Worm (Caenorhabditis elegans) whole organism, L3 larva: ENCODE results near the gene ZC196.8.
"Not testable (repeated sequence)": the region's sequence is repeated elsewhere in the genome, so short reads cannot be mapped to it uniquely, and the experiment has no call there.

Experiments used
- ZK546.5 ChIP-seq: sonication (generic microtip); optimal IDR thresholded peaks from 2 replicates; lab custom pipeline; 2017; ENCODE audit warnings: missing biosample characterization, missing genetic modification characterization
- aly-2 ChIP-seq: fragments of 150-350 bp; optimal IDR thresholded peaks from 2 replicates; lab custom pipeline; 2014; ENCODE audit warnings: missing biosample characterization, missing genetic modification characterization
- ama-1 ChIP-seq: fragments of 150-350 bp; optimal IDR thresholded peaks from 2 replicates; lab custom pipeline; 2018
- ceh-16 ChIP-seq: sonication (generic microtip); optimal IDR thresholded peaks from 2 replicates; lab custom pipeline; 2017; ENCODE audit warnings: missing biosample characterization, missing genetic modification characterization
- ceh-28 ChIP-seq: fragments of 150-350 bp; optimal IDR thresholded peaks from 2 replicates; lab custom pipeline; 2014; ENCODE audit warnings: missing biosample characterization, missing genetic modification reagents, missing genetic modification characterization
- ceh-82 ChIP-seq: fragments of 150-350 bp; optimal IDR thresholded peaks from 2 replicates; lab custom pipeline; 2014; ENCODE audit warnings: missing biosample characterization, missing genetic modification characterization
- daf-12 ChIP-seq: fragments of 150-350 bp; optimal IDR thresholded peaks from 2 replicates; lab custom pipeline; 2014; ENCODE audit warnings: missing biosample characterization, missing genetic modification reagents, missing genetic modification characterization
- egl-5 ChIP-seq: fragments of 150-350 bp; optimal IDR thresholded peaks from 2 replicates; lab custom pipeline; 2017; ENCODE audit warnings: missing biosample characterization, missing genetic modification reagents, missing genetic modification characterization, inconsistent platforms
- elt-1 ChIP-seq: fragments of 150-350 bp; optimal IDR thresholded peaks from 2 replicates; lab custom pipeline; 2014; ENCODE audit warnings: missing biosample characterization, missing genetic modification characterization
- elt-2 ChIP-seq: sonication (generic microtip); optimal IDR thresholded peaks from 2 replicates; lab custom pipeline; 2016; ENCODE audit warnings: missing genetic modification reagents, mild to moderate bottlenecking, missing genetic modification characterization, missing compliant biosample characterization
- elt-3 ChIP-seq, 3 experiments: fragments of 150-350 bp in 1 of 3; sonication (generic microtip) in 2 of 3; optimal IDR thresholded peaks; 2 replicates in 2 of 3; 4 replicates in 1 of 3; lab custom pipeline; 2014 to 2017; ENCODE audit warnings: missing biosample characterization in 3 of 3, missing genetic modification characterization in 3 of 3
- eor-1 ChIP-seq, 2 experiments: fragments of 150-350 bp; optimal IDR thresholded peaks; 2 replicates each; lab custom pipeline; 2014 to 2018; ENCODE audit warnings: missing biosample characterization in 2 of 2, missing genetic modification characterization in 2 of 2
- fkh-10 ChIP-seq: sonication (generic microtip); optimal IDR thresholded peaks from 2 replicates; lab custom pipeline; 2017; ENCODE audit warnings: missing biosample characterization, missing genetic modification reagents, missing genetic modification characterization
- hmg-11 ChIP-seq: sonication (generic microtip); optimal IDR thresholded peaks from 2 replicates; lab custom pipeline; 2016; ENCODE audit warnings: missing genetic modification characterization, missing compliant biosample characterization
- jun-1 ChIP-seq: fragments of 150-350 bp; optimal IDR thresholded peaks from 2 replicates; lab custom pipeline; 2014; ENCODE audit warnings: missing biosample characterization, missing genetic modification reagents, missing genetic modification characterization
- lin-15B ChIP-seq: fragments of 150-350 bp; optimal IDR thresholded peaks from 2 replicates; lab custom pipeline; 2014; ENCODE audit warnings: missing biosample characterization, missing genetic modification characterization
- lin-39 ChIP-seq: fragments of 150-350 bp; optimal IDR thresholded peaks from 2 replicates; lab custom pipeline; 2018; ENCODE audit warnings: missing biosample characterization, missing genetic modification reagents, missing genetic modification characterization
- mdl-1 ChIP-seq: fragments of 150-350 bp; optimal IDR thresholded peaks from 2 replicates; lab custom pipeline; 2014; ENCODE audit warnings: missing biosample characterization, missing genetic modification characterization
- nfya-1 ChIP-seq: sonication (generic microtip); optimal IDR thresholded peaks from 2 replicates; lab custom pipeline; 2017; ENCODE audit warnings: missing genetic modification characterization, mild to moderate bottlenecking, missing compliant biosample characterization, antibody characterized with exemption, moderate library complexity; ENCODE audit not compliant: insufficient read depth
- nhr-11 ChIP-seq: fragments of 150-350 bp; optimal IDR thresholded peaks from 2 replicates; lab custom pipeline; 2014; ENCODE audit warnings: missing biosample characterization, missing genetic modification characterization
- nhr-12 ChIP-seq: fragments of 150-350 bp; optimal IDR thresholded peaks from 2 replicates; lab custom pipeline; 2014; ENCODE audit warnings: missing biosample characterization, missing genetic modification characterization
- nhr-23 ChIP-seq: fragments of 150-350 bp; optimal IDR thresholded peaks from 2 replicates; lab custom pipeline; 2014; ENCODE audit warnings: missing biosample characterization, missing genetic modification reagents, missing genetic modification characterization
- nhr-237 ChIP-seq: fragments of 150-350 bp; optimal IDR thresholded peaks from 2 replicates; lab custom pipeline; 2014; ENCODE audit warnings: missing biosample characterization, missing genetic modification characterization
- nhr-28 ChIP-seq: fragments of 150-350 bp; optimal IDR thresholded peaks from 2 replicates; lab custom pipeline; 2014; ENCODE audit warnings: missing biosample characterization, missing genetic modification characterization
- nhr-77 ChIP-seq: fragments of 150-350 bp; optimal IDR thresholded peaks from 2 replicates; lab custom pipeline; 2014; ENCODE audit warnings: missing biosample characterization, missing genetic modification characterization
- pha-4 ChIP-seq: fragments of 150-350 bp; optimal IDR thresholded peaks from 2 replicates; lab custom pipeline; 2014; ENCODE audit warnings: missing biosample characterization, missing genetic modification reagents, missing genetic modification characterization
- pqm-1 ChIP-seq: fragments of 150-350 bp; optimal IDR thresholded peaks from 2 replicates; lab custom pipeline; 2017; ENCODE audit warnings: missing biosample characterization, missing genetic modification characterization, inconsistent platforms
- skn-1 ChIP-seq: fragments of 150-350 bp; optimal IDR thresholded peaks from 2 replicates; lab custom pipeline; 2014; ENCODE audit warnings: missing biosample characterization, missing genetic modification characterization
- tbx-2 ChIP-seq: sonication (generic microtip); optimal IDR thresholded peaks from 2 replicates; lab custom pipeline; 2016; ENCODE audit warnings: mild to moderate bottlenecking, missing genetic modification characterization, missing compliant biosample characterization
- unc-39 ChIP-seq: sonication (generic microtip); optimal IDR thresholded peaks from 4 replicates; lab custom pipeline; 2017; ENCODE audit warnings: missing biosample characterization, missing genetic modification characterization
- unc-62 ChIP-seq: fragments of 150-350 bp; sonication (generic microtip); optimal IDR thresholded peaks from 4 replicates; lab custom pipeline; 2014; ENCODE audit warnings: missing biosample characterization, missing genetic modification reagents, missing genetic modification characterization
- zag-1 ChIP-seq: fragments of 150-350 bp; optimal IDR thresholded peaks from 2 replicates; lab custom pipeline; 2014; ENCODE audit warnings: missing biosample characterization, missing genetic modification characterization
- ztf-4 ChIP-seq: fragments of 150-350 bp; optimal IDR thresholded peaks from 2 replicates; lab custom pipeline; 2014; ENCODE audit warnings: missing biosample characterization, missing genetic modification characterization

ZC196.8 gene

ce11 chrV:8732934-8733333 lies 10.9 kb upstream of the ZC196.8 start, which contains the start of gene ZC196.4:
Gene ZC196.4 (plus strand): TSS chrV:8733106.
- peak; percentile 85 for TF ChIP-seq elt-2 (tag; lab: Kevin White, UChicago)
- peak; percentile 15 for TF ChIP-seq pha-4 (tag; lab: Kevin White, UChicago)
- peak; percentile 52 for TF ChIP-seq jun-1 (tag; lab: Kevin White, UChicago)
- TF ChIP-seq pqm-1 (tag; lab: Kevin White, UChicago) = peak; percentile 77
- TF ChIP-seq ztf-4 (tag; lab: Kevin White, UChicago) = no peak

ce11 chrV:8730991-8731390 lies 8.9 kb upstream of the ZC196.8 start:
- TF ChIP-seq elt-2 (tag; lab: Kevin White, UChicago) (peak; percentile 68), ceh-16 (no peak)

ce11 chrV:8729100-8729499 lies 7.0 kb upstream of the ZC196.8 start, which contains the start of gene ZC196.5:
Gene ZC196.5 (plus strand): TSS chrV:8729400.
- TF ChIP-seq elt-3 (tag; optimal IDR thresholded peaks at IDR 0.05; lab: Kevin White, UChicago) (no peak), unc-62 (GFP tag; lab: Kevin White, UChicago) (no peak), nhr-12 (tag; lab: Kevin White, UChicago) (no peak)

ce11 chrV:8727077-8727476 lies 5.0 kb upstream of the ZC196.8 start, which contains the start of gene ZC196.9:
Gene ZC196.9 (minus strand): TSS chrV:8727177.
- TF ChIP-seq nfya-1 (tag; lab: Kevin White, UChicago) = no peak
- no peak for TF ChIP-seq pha-4 (tag; lab: Kevin White, UChicago)
- TF ChIP-seq nhr-12 (tag; lab: Kevin White, UChicago) = no peak
- TF ChIP-seq unc-39 (tag; lab: Kevin White, UChicago) = no peak
- TF ChIP-seq ama-1 (lab: Kevin White, UChicago) = no peak
- TF ChIP-seq nhr-11 (tag; lab: Kevin White, UChicago) = no peak
- TF ChIP-seq mdl-1 (tag; lab: Kevin White, UChicago) = no peak
- no peak for TF ChIP-seq ceh-28
- no peak for TF ChIP-seq ZK546.5 (tag; lab: Kevin White, UChicago)
- TF ChIP-seq ceh-82 (tag; lab: Kevin White, UChicago) = no peak
- no peak for TF ChIP-seq egl-5 (tag; lab: Kevin White, UChicago)

- not testable (repeated sequence) for TF ChIP-seq unc-62 (GFP tag; lab: Kevin White, UChicago); fkh-10 (GFP tag; lab: Kevin White, UChicago); elt-3 (tag; optimal IDR thresholded peaks at IDR 0.05; lab: Kevin White, UChicago)
These were observed 4.2 kb upstream of the ZC196.8 start, which contains the start of gene droe-8 for ce11 chrV:8726228-8726627. Gene droe-8 (plus strand): TSS chrV:8726528.

- TF ChIP-seq unc-62 (GFP tag; lab: Kevin White, UChicago) = no peak
- no peak for TF ChIP-seq ama-1 (lab: Kevin White, UChicago)
- TF ChIP-seq aly-2 (tag; lab: Kevin White, UChicago) = no peak
- no peak for TF ChIP-seq elt-3 (tag; optimal IDR thresholded peaks at IDR 0.05; lab: Kevin White, UChicago)
- no peak for TF ChIP-seq skn-1 (tag; lab: Kevin White, UChicago)
- TF ChIP-seq lin-15B (tag; lab: Kevin White, UChicago) = no peak
- no peak for TF ChIP-seq nhr-77 (tag; lab: Kevin White, UChicago)
- TF ChIP-seq nhr-12 (tag; lab: Kevin White, UChicago) = no peak
- no peak for TF ChIP-seq hmg-11 (tag; lab: Kevin White, UChicago)
- TF ChIP-seq fkh-10 (GFP tag; lab: Kevin White, UChicago) = no peak
- TF ChIP-seq tbx-2 (tag; lab: Kevin White, UChicago) = no peak
- no peak for TF ChIP-seq zag-1 (tag; lab: Kevin White, UChicago)
- no peak for TF ChIP-seq elt-1 (tag; lab: Kevin White, UChicago)
- no peak for TF ChIP-seq daf-12
- TF ChIP-seq nhr-237 = no peak
- TF ChIP-seq nhr-23 (tag; lab: Kevin White, UChicago) = no peak
- TF ChIP-seq nhr-28 (tag; lab: Kevin White, UChicago) = no peak
- TF ChIP-seq ceh-16 = no peak
- TF ChIP-seq eor-1 (tag; optimal IDR thresholded peaks at IDR 0.05; lab: Kevin White, UChicago) = no peak
- no peak for TF ChIP-seq lin-39 (tag; lab: Kevin White, UChicago)
These were observed 3.7 kb downstream of the ZC196.8 start for ce11 chrV:8718399-8718798.
